Worm (Caenorhabditis elegans): Measurements from ENCODE around the gene dnc-1.

Gene dnc-1

DNA sequence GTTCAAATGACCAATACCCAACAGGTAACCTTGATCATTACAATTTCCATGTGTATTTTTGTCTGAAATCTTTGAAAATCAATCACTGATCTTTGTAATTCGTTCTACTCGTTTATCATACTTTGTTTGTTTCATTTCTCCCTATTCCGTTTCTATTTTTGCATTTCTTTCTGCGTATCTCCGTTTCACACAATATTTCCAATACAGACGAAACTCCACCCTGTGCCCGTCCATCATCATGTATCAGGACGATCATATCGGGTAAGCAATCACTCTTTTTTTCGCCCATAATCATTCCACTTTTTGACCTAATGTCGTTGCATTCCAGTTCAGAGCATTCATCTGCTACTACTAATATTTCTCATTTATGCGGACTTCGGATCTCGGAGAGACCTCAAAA lies 23.3 kb downstream of the dnc-1 start, which contains the start of gene pyk-2 (continued):
- TF ChIP-seq ceh-82 (tag; optimal IDR thresholded peaks at IDR 0.05) (no peak), C34B4.2 (tag; optimal IDR thresholded peaks at IDR 0.05) (no peak), mep-1 (tag; optimal IDR thresholded peaks at IDR 0.05) (no peak), nhr-28 (tag; optimal IDR thresholded peaks at IDR 0.05) (no peak), nhr-19 (GFP tag; conservative IDR thresholded peaks at IDR 0.05) (peak; percentile 26), unc-30 (tag; optimal IDR thresholded peaks at IDR 0.05) (no peak), nhr-77 (tag; optimal IDR thresholded peaks at IDR 0.05) (no peak), skn-1 (tag; optimal IDR thresholded peaks at IDR 0.05) (no peak), nhr-85 (tag) (peak; percentile 88), swsn-7 (tag; optimal IDR thresholded peaks at IDR 0.05) (no peak), dpl-1 (GFP tag; optimal IDR thresholded peaks at IDR 0.05) (no peak), unc-130 (tag; optimal IDR thresholded peaks at IDR 0.05) (no peak), zip-4 (GFP tag; optimal IDR thresholded peaks at IDR 0.05) (no peak), sox-4 (tag; optimal IDR thresholded peaks at IDR 0.05) (no peak), ceh-88 (GFP tag; IDR thresholded peaks at IDR 0.05) (no peak), hlh-4 (tag; optimal IDR thresholded peaks at IDR 0.05) (no peak), Y116A8C.19 (tag; optimal IDR thresholded peaks at IDR 0.05; ENCODE audit: borderline replicate concordance) (no peak), vab-15 (tag; optimal IDR thresholded peaks at IDR 0.05) (no peak), nhr-47 (tag; optimal IDR thresholded peaks at IDR 0.05) (no peak), ama-1 (optimal IDR thresholded peaks at IDR 0.05) (no peak), tbx-2 (tag; optimal IDR thresholded peaks at IDR 0.05) (peak; percentile 19), blmp-1 (tag; optimal IDR thresholded peaks at IDR 0.05) (no peak), pax-3 (tag; optimal IDR thresholded peaks at IDR 0.05) (no peak), snpc-4 (tag; optimal IDR thresholded peaks at IDR 0.05) (no peak), egl-27 (tag; optimal IDR thresholded peaks at IDR 0.05) (no peak), mab-9 (GFP tag; IDR thresholded peaks at IDR 0.05) (no peak), lin-15B (tag; optimal IDR thresholded peaks at IDR 0.05) (no peak), lin-14 (GFP tag; optimal IDR thresholded peaks at IDR 0.05) (peak; percentile 59), lin-13 (GFP tag; optimal IDR thresholded peaks at IDR 0.05) (no peak)

DNA sequence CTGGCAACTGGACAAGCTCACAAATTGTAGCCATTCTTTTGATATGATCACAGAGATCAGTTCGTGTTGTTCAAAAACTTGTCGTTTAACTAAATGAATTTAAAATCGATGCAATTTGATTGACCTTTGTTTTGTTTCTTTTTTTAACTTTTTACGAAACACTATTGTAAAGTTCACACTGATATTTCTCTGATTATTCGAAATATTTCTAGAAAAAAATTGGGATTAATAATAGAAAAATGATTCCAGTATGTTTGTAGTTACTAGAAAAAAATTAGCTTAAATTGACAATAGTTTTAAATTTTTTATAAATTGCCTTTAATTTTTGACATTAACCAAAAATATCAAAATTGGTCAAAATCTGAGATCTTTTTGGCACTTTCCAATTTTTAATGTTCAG lies 23.8 kb downstream of the dnc-1 start, which contains the start of gene ZK596.2:
Gene ZK596.2, minus strand, starts transcription at position 101 of the 400 bp plus-strand sequence.
- no peak for TF ChIP-seq ama-1 (optimal IDR thresholded peaks at IDR 0.05)
- no peak for TF ChIP-seq aha-1 (tag; optimal IDR thresholded peaks at IDR 0.05)
- no peak for TF ChIP-seq sup-37 (GFP tag; optimal IDR thresholded peaks at IDR 0.05)
- no peak for TF ChIP-seq fkh-10 (GFP tag; optimal IDR thresholded peaks at IDR 0.05)
- no peak for TF ChIP-seq lsy-2 (tag; optimal IDR thresholded peaks at IDR 0.05)
- no peak for TF ChIP-seq snu-23 (GFP tag; optimal IDR thresholded peaks at IDR 0.05)
- TF ChIP-seq lin-13 (GFP tag; optimal IDR thresholded peaks at IDR 0.05): no peak
- TF ChIP-seq lin-35 (GFP tag; optimal IDR thresholded peaks at IDR 0.05): no peak
- no peak for TF ChIP-seq fkh-4 (tag; optimal IDR thresholded peaks at IDR 0.05; ENCODE audit: borderline replicate concordance)
- no peak for TF ChIP-seq hpl-2 (GFP tag; optimal IDR thresholded peaks at IDR 0.05)
- no peak for TF ChIP-seq sptf-1 (tag; optimal IDR thresholded peaks at IDR 0.05)
- TF ChIP-seq fos-1 (tag; optimal IDR thresholded peaks at IDR 0.05): no peak
- TF ChIP-seq sox-4 (tag; optimal IDR thresholded peaks at IDR 0.05): no peak
- no peak for TF ChIP-seq isw-1 (GFP tag; IDR thresholded peaks at IDR 0.05)
- TF ChIP-seq unc-130 (tag; optimal IDR thresholded peaks at IDR 0.05): no peak
- TF ChIP-seq pax-3 (tag; optimal IDR thresholded peaks at IDR 0.05): no peak
- TF ChIP-seq jun-1 (tag; optimal IDR thresholded peaks at IDR 0.05): no peak
- TF ChIP-seq lir-3 (tag; optimal IDR thresholded peaks at IDR 0.05; ENCODE audit: poor library complexity): no peak
- no peak for TF ChIP-seq ceh-82 (tag; optimal IDR thresholded peaks at IDR 0.05)
- no peak for TF ChIP-seq ets-5 (GFP tag; IDR thresholded peaks at IDR 0.05)

All from whole organism, L1 larva.